Fruit fly (Drosophila melanogaster): ENCODE results near the gene CG14834.

CG14834 gene

DNA sequence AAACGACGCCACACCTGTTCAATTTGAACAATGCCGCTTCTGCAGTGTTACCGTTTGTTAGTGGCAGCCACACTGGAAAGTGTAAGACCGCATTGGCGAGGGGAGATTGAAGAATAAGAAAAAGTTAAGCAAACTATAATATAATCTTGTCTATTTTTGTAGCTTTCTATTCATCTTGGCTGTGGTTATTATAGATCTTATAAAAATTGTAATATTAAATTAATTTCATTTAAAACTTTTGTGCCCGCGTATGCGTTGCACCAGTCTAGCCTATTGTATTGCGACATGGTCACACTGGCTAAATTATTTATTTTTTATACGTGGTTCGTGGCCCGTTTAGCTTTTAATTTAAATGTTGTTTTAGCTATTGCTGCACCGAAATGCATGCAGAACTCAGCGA, 23.6 kb downstream of the CG14834 start, which contains the start of the genes RhoGEF4 and Rint1 (continued):
- TF ChIP-seq tna (GFP tag; IDR thresholded peaks at IDR 0.05; ENCODE audit: partially characterized antibody) (no peak), CG15269 (tag; optimal IDR thresholded peaks at IDR 0.05) (no peak), nom (GFP tag; optimal IDR thresholded peaks at IDR 0.05) (no peak), tin (GFP tag; optimal IDR thresholded peaks at IDR 0.05) (peak; percentile 80), sd (tag; optimal IDR thresholded peaks at IDR 0.05) (no peak), Scr (GFP tag; IDR thresholded peaks at IDR 0.05; ENCODE audit: partially characterized antibody) (peak; percentile 21; the same call in 1 of the 2 replicates), CG9876 (GFP tag; optimal IDR thresholded peaks at IDR 0.05) (no peak), crol (GFP tag; IDR thresholded peaks at IDR 0.05) (no peak), grn (GFP tag; optimal IDR thresholded peaks at IDR 0.05) (no peak), jing (GFP tag; optimal IDR thresholded peaks at IDR 0.05) (no peak), pum (GFP tag; optimal IDR thresholded peaks at IDR 0.05) (peak; percentile 52), Dek (tag; optimal IDR thresholded peaks at IDR 0.05) (peak; percentile 75), phol (tag; optimal IDR thresholded peaks at IDR 0.05) (peak; percentile 81), ro (GFP tag; IDR thresholded peaks at IDR 0.05) (peak; percentile 34; the same call in 1 of the 2 replicates), CG10979 (tag; optimal IDR thresholded peaks at IDR 0.05) (peak; percentile 51), btn (GFP tag; optimal IDR thresholded peaks at IDR 0.05) (no peak), gsb (GFP tag; IDR thresholded peaks at IDR 0.05) (no peak), Dll (GFP tag; IDR thresholded peaks at IDR 0.05; ENCODE audit: partially characterized antibody) (no peak), crc (GFP tag; optimal IDR thresholded peaks at IDR 0.05) (no peak), CG13894 (tag; optimal IDR thresholded peaks at IDR 0.05) (no peak), CG12104 (GFP tag; optimal IDR thresholded peaks at IDR 0.05) (peak; percentile 46), slbo (GFP tag; IDR thresholded peaks at IDR 0.05) (peak; percentile 92), run (tag; optimal IDR thresholded peaks at IDR 0.05) (no peak), CG18476 (GFP tag; optimal IDR thresholded peaks at IDR 0.05) (peak; percentile 100), odd (GFP tag; optimal IDR thresholded peaks at IDR 0.05) (no peak), Camta (GFP tag; optimal IDR thresholded peaks at IDR 0.05) (peak; percentile 19), grau (tag; optimal IDR thresholded peaks at IDR 0.05) (peak; percentile 76), CG12219 (GFP tag; optimal IDR thresholded peaks at IDR 0.05) (no peak), dmrt99B (tag; optimal IDR thresholded peaks at IDR 0.05) (no peak), CG2120 (GFP tag; optimal IDR thresholded peaks at IDR 0.05) (peak; percentile 80), CG17912 (GFP tag; optimal IDR thresholded peaks at IDR 0.05) (no peak), Usf (GFP tag; optimal IDR thresholded peaks at IDR 0.05) (peak; percentile 59), CG4360 (GFP tag; IDR thresholded peaks at IDR 0.05) (no peak), sqz (GFP tag; optimal IDR thresholded peaks at IDR 0.05) (peak; percentile 70), Hsf (GFP tag; optimal IDR thresholded peaks at IDR 0.05) (peak; percentile 63), exex (tag; optimal IDR thresholded peaks at IDR 0.05) (no peak), CG17802 (tag; optimal IDR thresholded peaks at IDR 0.05) (peak; percentile 12), gcm (GFP tag; optimal IDR thresholded peaks at IDR 0.05) (peak; percentile 58), CG13296 (GFP tag; optimal IDR thresholded peaks at IDR 0.05) (no peak), CG6272 (GFP tag; IDR thresholded peaks at IDR 0.05) (peak; percentile 73), CG4820 (GFP tag; optimal IDR thresholded peaks at IDR 0.05) (peak; percentile 54), D19A (tag; optimal IDR thresholded peaks at IDR 0.05) (no peak), pho (GFP tag; optimal IDR thresholded peaks at IDR 0.05) (peak; percentile 44), Bteb2 (GFP tag; optimal IDR thresholded peaks at IDR 0.05) (peak; percentile 37), chinmo (GFP tag; IDR thresholded peaks at IDR 0.05; ENCODE audit: partially characterized antibody) (no peak), sens-2 (GFP tag; IDR thresholded peaks at IDR 0.05) (no peak), fd3F (GFP tag; optimal IDR thresholded peaks at IDR 0.05) (peak; percentile 43), Lim3 (GFP tag; IDR thresholded peaks at IDR 0.05) (no peak), CG11247 (GFP tag; IDR thresholded peaks at IDR 0.05) (peak; percentile 75), ac (GFP tag; optimal IDR thresholded peaks at IDR 0.05) (no peak), CG30020 (tag; optimal IDR thresholded peaks at IDR 0.05) (peak; percentile 47)
